Worm (Caenorhabditis elegans) whole organism, L2 larva: ENCODE results near the gene F22D3.4.

Source experiments
- blmp-1 ChIP-seq: sonication (generic microtip); optimal IDR thresholded peaks from 2 replicates; lab custom pipeline; 2017; ENCODE audit warnings: missing genetic modification characterization, mild to moderate bottlenecking, missing compliant biosample characterization, antibody characterized with exemption, moderate library complexity; ENCODE audit not compliant: insufficient read depth
- lin-11 ChIP-seq: fragments of 150-350 bp; sonication (generic microtip); optimal IDR thresholded peaks from 2 replicates; lab custom pipeline; 2014; ENCODE audit warnings: missing biosample characterization, missing genetic modification characterization, inconsistent platforms, mixed read lengths
- lin-39 ChIP-seq: fragments of 150-350 bp; optimal IDR thresholded peaks from 2 replicates; lab custom pipeline; 2014; ENCODE audit warnings: missing biosample characterization, missing genetic modification reagents, missing genetic modification characterization
- ztf-11 ChIP-seq: sonication (generic microtip); optimal IDR thresholded peaks from 2 replicates; lab custom pipeline; 2017; ENCODE audit warnings: missing biosample characterization, missing genetic modification characterization

DNA sequence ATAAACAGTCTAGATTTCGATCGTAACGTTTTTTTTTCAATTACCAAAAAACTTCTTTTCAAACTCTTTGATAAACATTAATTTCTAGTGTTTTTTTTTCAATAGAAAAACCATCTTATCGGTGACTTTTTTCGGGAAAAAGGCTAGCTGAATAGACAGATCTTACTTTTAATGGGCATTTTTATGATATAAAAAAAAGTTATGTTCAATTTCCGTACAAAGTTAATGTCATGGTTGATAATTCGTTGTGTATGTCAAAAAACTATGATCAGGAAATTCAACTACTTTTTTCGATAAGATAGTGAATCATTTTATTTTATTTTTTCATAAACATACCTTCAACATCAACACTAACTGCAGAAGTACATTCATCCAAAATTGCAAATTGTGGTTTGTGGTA lies 42.8 kb downstream of the F22D3.4 start:
- no peak for TF ChIP-seq lin-11 (tag; lab: Kevin White, UChicago)
- no peak for TF ChIP-seq blmp-1 (tag; lab: Kevin White, UChicago)
- TF ChIP-seq ztf-11: no peak
- no peak for TF ChIP-seq lin-39 (tag; lab: Kevin White, UChicago)
